Fruit fly (Drosophila melanogaster) whole organism, embryonic: ENCODE data around the gene CG4328.

Source experiments
- B-H2 ChIP-seq: fragments of 200-800 bp; sonication (Bioruptor generic); optimal IDR thresholded peaks from 2 replicates; lab custom pipeline; 2018; ENCODE audit warnings: missing biosample characterization, mild to moderate bottlenecking, missing genetic modification characterization
- BEAF-32 ChIP-seq: fragments of 200-800 bp; sonication (Bioruptor generic); optimal IDR thresholded peaks from 3 replicates; lab custom pipeline; 2017; ENCODE audit warnings: missing biosample characterization, missing genetic modification characterization, mild to moderate bottlenecking, moderate library complexity, missing genetic modification reagents
- Bgb ChIP-seq: fragments of 200-800 bp; sonication (Bioruptor generic); IDR thresholded peaks from 2 replicates; pipeline ENCODE4 v1.3.6; 2022; ENCODE audit warnings: missing biosample characterization, missing genetic modification characterization; ENCODE audit not compliant: partially characterized antibody
- CG10147 ChIP-seq: fragments of 200-800 bp; sonication (Bioruptor generic); optimal IDR thresholded peaks from 2 replicates; lab custom pipeline; 2019; ENCODE audit warnings: missing biosample characterization, mild to moderate bottlenecking, missing genetic modification characterization, moderate library complexity
- CG12071 ChIP-seq: fragments of 200-800 bp; sonication (Bioruptor generic); optimal IDR thresholded peaks from 3 replicates; lab custom pipeline; 2018; ENCODE audit warnings: missing biosample characterization, mild to moderate bottlenecking, missing genetic modification characterization
- CG12104 ChIP-seq: fragments of 200-800 bp; sonication (Bioruptor generic); optimal IDR thresholded peaks from 3 replicates; lab custom pipeline; 2016; ENCODE audit warnings: missing biosample characterization, missing genetic modification characterization
- CG12659 ChIP-seq: fragments of 200-800 bp; sonication (Bioruptor generic); optimal IDR thresholded peaks from 3 replicates; lab custom pipeline; 2017; ENCODE audit warnings: mild to moderate bottlenecking, missing biosample characterization, missing genetic modification reagents, missing genetic modification characterization
- CG13296 ChIP-seq: fragments of 200-800 bp; sonication (Bioruptor generic); optimal IDR thresholded peaks from 3 replicates; lab custom pipeline; 2018; ENCODE audit warnings: missing biosample characterization, mild to moderate bottlenecking, missing genetic modification characterization
- CG13424 ChIP-seq: fragments of 200-800 bp; sonication (Bioruptor generic); optimal IDR thresholded peaks from 2 replicates; lab custom pipeline; 2019; ENCODE audit warnings: missing biosample characterization, mild to moderate bottlenecking, missing genetic modification characterization, moderate library complexity
- CG15269 ChIP-seq: fragments of 200-800 bp; sonication (Bioruptor generic); optimal IDR thresholded peaks from 2 replicates; lab custom pipeline; 2018; ENCODE audit warnings: missing biosample characterization, mild to moderate bottlenecking, missing genetic modification characterization, moderate library complexity
- CG15696 ChIP-seq: fragments of 200-800 bp; sonication (Bioruptor generic); optimal IDR thresholded peaks from 2 replicates; lab custom pipeline; 2019; ENCODE audit warnings: missing biosample characterization, mild to moderate bottlenecking, missing genetic modification characterization, moderate library complexity
- CG17829 ChIP-seq: fragments of 200-800 bp; optimal IDR thresholded peaks from 2 replicates; lab custom pipeline; 2019; ENCODE audit warnings: missing biosample characterization, mild to moderate bottlenecking, missing genetic modification characterization, moderate library complexity
- CG30403 ChIP-seq: fragments of 200-800 bp; sonication (Bioruptor generic); optimal IDR thresholded peaks from 3 replicates; lab custom pipeline; 2016; ENCODE audit warnings: missing biosample characterization, missing genetic modification characterization
- CG33557 ChIP-seq: fragments of 200-800 bp; sonication (Bioruptor generic); optimal IDR thresholded peaks from 2 replicates; lab custom pipeline; 2019; ENCODE audit warnings: missing biosample characterization, mild to moderate bottlenecking, missing genetic modification characterization, moderate library complexity
- CG3847 ChIP-seq: fragments of 200-800 bp; sonication (Bioruptor generic); IDR thresholded peaks from 2 replicates; pipeline ENCODE4 v1.3.6; 2022; ENCODE audit warnings: missing biosample characterization, missing genetic modification characterization
- CG4424 ChIP-seq: fragments of 200-800 bp; sonication (Bioruptor generic); optimal IDR thresholded peaks from 3 replicates; lab custom pipeline; 2016; ENCODE audit warnings: missing biosample characterization, missing genetic modification characterization
- CG6654 ChIP-seq: fragments of 200-800 bp; sonication (Bioruptor generic); optimal IDR thresholded peaks from 2 replicates; lab custom pipeline; 2017; ENCODE audit warnings: missing biosample characterization, mild to moderate bottlenecking, missing genetic modification characterization
- CG7839 ChIP-seq: fragments of 200-800 bp; sonication (Bioruptor generic); optimal IDR thresholded peaks from 3 replicates; lab custom pipeline; 2018; ENCODE audit warnings: missing biosample characterization, mild to moderate bottlenecking, missing genetic modification characterization, moderate library complexity
- CG8089 ChIP-seq: fragments of 200-800 bp; sonication (Bioruptor generic); optimal IDR thresholded peaks from 3 replicates; lab custom pipeline; 2016; ENCODE audit warnings: missing biosample characterization, missing genetic modification characterization
- CG8281 ChIP-seq: fragments of 200-800 bp; sonication (Bioruptor generic); optimal IDR thresholded peaks from 2 replicates; lab custom pipeline; 2018; ENCODE audit warnings: missing biosample characterization, mild to moderate bottlenecking, missing genetic modification characterization, moderate library complexity
- CG8290 ChIP-seq, 3 experiments: fragments of 200-800 bp; sonication (Bioruptor generic); optimal IDR thresholded peaks; 2 replicates each; lab custom pipeline; 2016 to 2019; ENCODE audit warnings: missing biosample characterization in 3 of 3, missing genetic modification characterization in 3 of 3, mild to moderate bottlenecking in 2 of 3, moderate library complexity in 1 of 3
- CG9727 ChIP-seq: fragments of 200-800 bp; sonication (Bioruptor generic); optimal IDR thresholded peaks from 3 replicates; lab custom pipeline; 2017; ENCODE audit warnings: missing biosample characterization, mild to moderate bottlenecking, missing genetic modification characterization
- Dip2 ChIP-seq: fragments of 200-800 bp; sonication (Bioruptor generic); IDR thresholded peaks from 2 replicates; pipeline ENCODE4 v1.3.6; 2022; ENCODE audit warnings: missing biosample characterization, missing genetic modification characterization
- Fer1 ChIP-seq: fragments of 200-800 bp; sonication (Bioruptor generic); optimal IDR thresholded peaks from 2 replicates; lab custom pipeline; 2017; ENCODE audit warnings: missing biosample characterization, mild to moderate bottlenecking, missing genetic modification characterization
- Gsc ChIP-seq: fragments of 200-800 bp; sonication (Bioruptor generic); IDR thresholded peaks from 2 replicates; pipeline ENCODE4 v1.3.6; 2022; ENCODE audit warnings: missing biosample characterization, missing genetic modification characterization
- Gug ChIP-seq: fragments of 200-800 bp; sonication (Bioruptor generic); IDR thresholded peaks from 4 replicates; pipeline ENCODE4 v1.3.6; 2022; ENCODE audit warnings: missing biosample characterization, missing genetic modification characterization
- HHEX ChIP-seq: fragments of 200-800 bp; sonication (Bioruptor generic); optimal IDR thresholded peaks from 3 replicates; lab custom pipeline; 2017; ENCODE audit warnings: missing biosample characterization, mild to moderate bottlenecking, missing genetic modification characterization, missing genetic modification reagents
- MESR4 ChIP-seq: fragments of 200-800 bp; sonication (Bioruptor generic); optimal IDR thresholded peaks from 2 replicates; lab custom pipeline; 2018; ENCODE audit warnings: missing biosample characterization, mild to moderate bottlenecking, missing genetic modification characterization, moderate library complexity
- NFAT ChIP-seq: fragments of 200-800 bp; sonication (Bioruptor generic); IDR thresholded peaks from 2 replicates; pipeline ENCODE4 v1.3.6; 2022; ENCODE audit warnings: missing biosample characterization, missing genetic modification characterization
- NK7.1 ChIP-seq: fragments of 200-800 bp; sonication (Bioruptor generic); optimal IDR thresholded peaks from 3 replicates; lab custom pipeline; 2016; ENCODE audit warnings: missing biosample characterization, missing genetic modification characterization
- Oli ChIP-seq: fragments of 200-800 bp; sonication (Bioruptor generic); optimal IDR thresholded peaks from 2 replicates; lab custom pipeline; 2018; ENCODE audit warnings: missing biosample characterization, mild to moderate bottlenecking, missing genetic modification characterization, moderate library complexity
- Stat92E ChIP-seq, 3 experiments: fragments of >200 bp in 2 of 3; fragments of 200-800 bp in 1 of 3; sonication (Bioruptor generic) in 1 of 3; optimal IDR thresholded peaks; 2 replicates each; lab custom pipeline; 2017 to 2019; ENCODE audit warnings: missing biosample characterization in 3 of 3, missing genetic modification characterization in 3 of 3, mild to moderate bottlenecking in 1 of 3, moderate library complexity in 1 of 3
- Vsx1 ChIP-seq: fragments of 200-800 bp; sonication (Bioruptor generic); optimal IDR thresholded peaks from 2 replicates; lab custom pipeline; 2017; ENCODE audit warnings: missing biosample characterization, mild to moderate bottlenecking, missing genetic modification characterization, missing genetic modification reagents
- bigmax ChIP-seq: fragments of 200-800 bp; sonication (Bioruptor generic); optimal IDR thresholded peaks from 2 replicates; lab custom pipeline; 2018; ENCODE audit warnings: missing biosample characterization, mild to moderate bottlenecking, missing genetic modification characterization
- bsh ChIP-seq, 2 experiments: fragments of 200-800 bp; sonication (Bioruptor generic); optimal IDR thresholded peaks; 2 replicates each; lab custom pipeline; 2017 to 2018; ENCODE audit warnings: mild to moderate bottlenecking in 2 of 2, missing biosample characterization in 2 of 2, missing genetic modification characterization in 2 of 2, moderate library complexity in 1 of 2
- emc ChIP-seq: fragments of 200-800 bp; sonication (Bioruptor generic); optimal IDR thresholded peaks from 2 replicates; lab custom pipeline; 2016; ENCODE audit warnings: missing biosample characterization, missing genetic modification characterization
- ems ChIP-seq: fragments of 200-800 bp; sonication (Bioruptor generic); optimal IDR thresholded peaks from 3 replicates; lab custom pipeline; 2016; ENCODE audit warnings: missing biosample characterization, missing genetic modification characterization
- h ChIP-seq: fragments of >200 bp; optimal IDR thresholded peaks from 2 replicates; lab custom pipeline; 2017
- hbn ChIP-seq: fragments of 200-800 bp; sonication (Bioruptor generic); IDR thresholded peaks from 2 replicates; pipeline ENCODE4 v1.3.6; 2022; ENCODE audit warnings: missing biosample characterization, missing genetic modification characterization; ENCODE audit not compliant: partially characterized antibody
- hkb ChIP-seq, 2 experiments: fragments of 200-800 bp in 1 of 2; fragments of >200 bp in 1 of 2; sonication (Bioruptor generic) in 1 of 2; IDR thresholded peaks in 1 of 2; optimal IDR thresholded peaks in 1 of 2; 2 replicates each; pipeline versions ENCODE4 v1.3.6 to Lab custom; 2017 to 2022; ENCODE audit warnings: missing biosample characterization in 1 of 2, missing genetic modification characterization in 1 of 2
- knrl ChIP-seq: fragments of 200-800 bp; sonication (Bioruptor generic); IDR thresholded peaks from 3 replicates; pipeline ENCODE4 v1.3.6; 2022; ENCODE audit warnings: missing biosample characterization, missing genetic modification characterization; ENCODE audit not compliant: partially characterized antibody
- oc ChIP-seq: fragments of 200-800 bp; sonication (Bioruptor generic); optimal IDR thresholded peaks from 2 replicates; lab custom pipeline; 2018; ENCODE audit warnings: missing biosample characterization, mild to moderate bottlenecking, missing genetic modification characterization, moderate library complexity
- pum ChIP-seq: fragments of 200-800 bp; sonication (Bioruptor generic); optimal IDR thresholded peaks from 2 replicates; lab custom pipeline; 2016; ENCODE audit warnings: missing biosample characterization, missing genetic modification characterization
- slbo ChIP-seq: fragments of 200-800 bp; sonication (Bioruptor generic); IDR thresholded peaks from 2 replicates; pipeline ENCODE4 v1.3.6; 2022; ENCODE audit warnings: missing biosample characterization, missing genetic modification characterization
- slou ChIP-seq: fragments of 200-800 bp; sonication (Bioruptor generic); optimal IDR thresholded peaks from 3 replicates; lab custom pipeline; 2016; ENCODE audit warnings: missing biosample characterization, missing genetic modification characterization
- slp2 ChIP-seq: fragments of 200-800 bp; sonication (Bioruptor generic); optimal IDR thresholded peaks from 2 replicates; lab custom pipeline; 2016; ENCODE audit warnings: missing biosample characterization, missing genetic modification characterization
- sna ChIP-seq: fragments of 200-800 bp; sonication (Bioruptor generic); IDR thresholded peaks from 2 replicates; pipeline ENCODE4 v1.3.6; 2022; ENCODE audit warnings: missing biosample characterization, missing genetic modification characterization; ENCODE audit not compliant: partially characterized antibody
- tx ChIP-seq: fragments of 200-800 bp; sonication (Bioruptor generic); optimal IDR thresholded peaks from 2 replicates; lab custom pipeline; 2016; ENCODE audit warnings: missing biosample characterization, missing genetic modification characterization
- vvl ChIP-seq: fragments of 200-800 bp; sonication (Bioruptor generic); IDR thresholded peaks from 2 replicates; pipeline ENCODE4 v1.3.6; 2022; ENCODE audit warnings: missing biosample characterization, missing genetic modification characterization

Gene CG4328

dm6 chr3L:12275572-12276042 is 20.3 kb downstream of the CG4328 start (continued):
- TF ChIP-seq CG30403 (GFP tag; lab: Kevin White, UChicago) (no peak), NFAT (GFP tag; lab: Robert Waterston, UW) (no peak), HHEX (GFP tag; lab: Kevin White, UChicago) (no peak), Vsx1 (GFP tag; lab: Kevin White, UChicago) (peak; percentile 22), slbo (GFP tag; lab: Robert Waterston, UW) (0 out of 2 replicates have a peak, but pooled peaks have one; percentile 14), CG17829 (tag; lab: Kevin White, UChicago) (peak; percentile 5), CG6654 (GFP tag; lab: Kevin White, UChicago) (no peak), Fer1 (GFP tag; lab: Kevin White, UChicago) (no peak), CG8089 (GFP tag; lab: Kevin White, UChicago) (no peak), hbn (GFP tag; lab: Robert Waterston, UW) (no peak), MESR4 (GFP tag; lab: Kevin White, UChicago) (no peak), CG8290 (GFP tag; optimal IDR thresholded peaks at IDR 0.05; lab: Kevin White, UChicago) (no peak), CG8290 (tag; optimal IDR thresholded peaks at IDR 0.05; lab: Kevin White, UChicago) (no peak), Gug (GFP tag; lab: Robert Waterston, UW) (no peak), Oli (peak; percentile 2), emc (GFP tag; lab: Kevin White, UChicago) (no peak), Bgb (no peak), CG3847 (no peak), Dip2 (GFP tag; lab: Robert Waterston, UW) (no peak), CG13296 (GFP tag; lab: Kevin White, UChicago) (no peak), B-H2 (GFP tag; lab: Kevin White, UChicago) (no peak), tx (GFP tag; lab: Kevin White, UChicago) (no peak), hkb (optimal IDR thresholded peaks at IDR 0.05; lab: Kevin White, UChicago) (no peak), hkb (GFP tag; IDR thresholded peaks at IDR 0.05; lab: Robert Waterston, UW) (0 out of 2 replicates have a peak, but pooled peaks have one; percentile 29), CG4424 (no peak), Gsc (GFP tag; lab: Robert Waterston, UW) (no peak), CG7839 (tag; lab: Kevin White, UChicago) (peak; percentile 47), ems (GFP tag; lab: Kevin White, UChicago) (no peak), CG10147 (GFP tag; lab: Kevin White, UChicago) (peak; percentile 35), bsh (GFP tag; optimal IDR thresholded peaks at IDR 0.05; lab: Kevin White, UChicago) (peak; percentile 16 to 21), CG33557 (GFP tag; lab: Kevin White, UChicago) (no peak), oc (tag; lab: Kevin White, UChicago) (no peak), sna (GFP tag; lab: Robert Waterston, UW) (no peak), NK7.1 (GFP tag; lab: Kevin White, UChicago) (no peak), CG15696 (tag; lab: Kevin White, UChicago) (no peak), bigmax (no peak), slp2 (GFP tag; lab: Kevin White, UChicago) (no peak), vvl (GFP tag; lab: Robert Waterston, UW) (0 out of 2 replicates have a peak, but pooled peaks have one; percentile 8), CG15269 (tag; lab: Kevin White, UChicago) (peak; percentile 51), CG9727 (peak; percentile 6), CG12659 (GFP tag; lab: Kevin White, UChicago) (peak; percentile 31), CG12071 (GFP tag; lab: Kevin White, UChicago) (no peak), pum (GFP tag; lab: Kevin White, UChicago) (no peak), CG13424 (tag; lab: Kevin White, UChicago) (peak; percentile 9), slou (GFP tag; lab: Kevin White, UChicago) (no peak), CG12104 (no peak), CG8281 (tag; lab: Kevin White, UChicago) (no peak), Stat92E (GFP tag; optimal IDR thresholded peaks at IDR 0.05; lab: Kevin White, UChicago) (no peak), knrl (GFP tag; lab: Robert Waterston, UW) (no peak), BEAF-32 (GFP tag; lab: Kevin White, UChicago) (no peak), h (lab: Kevin White, UChicago) (no peak)
